Fruit fly (Drosophila melanogaster) whole organism, prepupa: Measurements from ENCODE around the gene CG33170.

Experiments used
- CG11294 ChIP-seq: fragments of 200-800 bp; sonication (Bioruptor generic); IDR thresholded peaks from 2 replicates; pipeline ENCODE4 v1.3.6; 2022; ENCODE audit warnings: missing biosample characterization, missing genetic modification characterization
- CG16779 ChIP-seq: fragments of 200-800 bp; sonication (Bioruptor generic); optimal IDR thresholded peaks from 3 replicates; lab custom pipeline; 2017; ENCODE audit warnings: missing biosample characterization, mild to moderate bottlenecking, missing genetic modification characterization
- CG3032 ChIP-seq: fragments of 200-800 bp; optimal IDR thresholded peaks from 2 replicates; lab custom pipeline; 2019; ENCODE audit warnings: missing biosample characterization, mild to moderate bottlenecking, missing genetic modification characterization, moderate library complexity
- CG6808 ChIP-seq: fragments of 200-800 bp; sonication (Bioruptor generic); optimal IDR thresholded peaks from 3 replicates; lab custom pipeline; 2017; ENCODE audit warnings: missing biosample characterization, missing genetic modification characterization, mild to moderate bottlenecking, moderate library complexity, missing genetic modification reagents
- Ets21C ChIP-seq: fragments of 200-800 bp; sonication (Bioruptor generic); optimal IDR thresholded peaks from 3 replicates; lab custom pipeline; 2016; ENCODE audit warnings: missing biosample characterization, missing genetic modification characterization
- OdsH ChIP-seq: fragments of 200-800 bp; sonication (Bioruptor generic); optimal IDR thresholded peaks from 3 replicates; lab custom pipeline; 2016; ENCODE audit warnings: missing biosample characterization, missing genetic modification characterization
- Sox14 ChIP-seq: fragments of 200-800 bp; sonication (Bioruptor generic); optimal IDR thresholded peaks from 3 replicates; lab custom pipeline; 2016; ENCODE audit warnings: missing biosample characterization, missing genetic modification characterization
- cyc ChIP-seq: fragments of 200-800 bp; sonication (Bioruptor generic); optimal IDR thresholded peaks from 3 replicates; lab custom pipeline; 2016; ENCODE audit warnings: missing biosample characterization, missing genetic modification characterization
- esn ChIP-seq: fragments of 200-800 bp; sonication (Bioruptor generic); optimal IDR thresholded peaks from 2 replicates; lab custom pipeline; 2016; ENCODE audit warnings: missing biosample characterization, mild to moderate bottlenecking, missing genetic modification characterization, moderate library complexity
- spab ChIP-seq: fragments of 200-800 bp; sonication (Bioruptor generic); optimal IDR thresholded peaks from 2 replicates; lab custom pipeline; 2017; ENCODE audit warnings: missing biosample characterization, mild to moderate bottlenecking, missing genetic modification characterization, missing genetic modification reagents

dm6 chr3L:22821377-22821776, 43.0 kb upstream of the CG33170 start:
- TF ChIP-seq spab (GFP tag; lab: Kevin White, UChicago) (no peak), CG16779 (tag; lab: Kevin White, UChicago) (no peak), CG6808 (no peak), esn (GFP tag; lab: Kevin White, UChicago) (no peak), Ets21C (no peak), CG11294 (GFP tag; lab: Robert Waterston, UW) (no peak), CG3032 (tag; lab: Kevin White, UChicago) (no peak), cyc (no peak), OdsH (no peak), Sox14 (no peak)
